Worm (Caenorhabditis elegans): ENCODE measurements around the gene H20E11.3.
A peak's percentile ranks its signal among the peaks of the same experiment; 100 is the strongest.

The H20E11.3 gene

DNA sequence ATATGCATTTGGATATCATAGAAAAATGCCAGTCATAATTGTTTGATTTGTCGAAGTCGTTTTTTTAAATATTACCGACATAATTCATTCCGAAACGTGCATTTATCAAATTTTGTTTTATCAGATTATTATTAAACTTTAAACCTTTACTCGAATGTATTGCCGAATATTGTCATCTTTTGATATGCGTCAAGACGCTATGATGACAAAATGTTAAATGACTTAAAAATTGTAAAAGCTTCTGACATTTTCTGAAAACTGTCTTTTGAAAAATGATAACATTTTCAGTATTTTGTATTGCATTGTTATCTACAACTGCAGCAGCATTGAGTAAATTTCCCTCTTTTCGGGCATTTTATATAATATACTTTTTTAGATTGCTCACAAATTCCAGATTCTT, at the start of gene H20E11.3:
Gene H20E11.3, plus strand, starts transcription at position 195 of the 400 bp plus-strand sequence.
- TF ChIP-seq elt-1 (tag; optimal IDR thresholded peaks at IDR 0.05) (no peak), elt-3 (tag; optimal IDR thresholded peaks at IDR 0.05) (no peak), nhr-237 (tag; optimal IDR thresholded peaks at IDR 0.05) (no peak), nhr-12 (tag; optimal IDR thresholded peaks at IDR 0.05) (no peak), skn-1 (tag; optimal IDR thresholded peaks at IDR 0.05) (peak; percentile 85), fos-1 (tag; optimal IDR thresholded peaks at IDR 0.05) (peak; percentile 49)

ce11 chrIV:6777156-6777555, 47.5 kb upstream of the H20E11.3 start:
- no peak for TF ChIP-seq ztf-11 (tag; optimal IDR thresholded peaks at IDR 0.05)
- no peak for TF ChIP-seq ztf-1 (GFP tag; conservative IDR thresholded peaks at IDR 0.05)
- TF ChIP-seq elt-1 (tag; optimal IDR thresholded peaks at IDR 0.05) = no peak
- no peak for TF ChIP-seq fos-1 (tag; optimal IDR thresholded peaks at IDR 0.05)
- no peak for TF ChIP-seq lin-13 (GFP tag; optimal IDR thresholded peaks at IDR 0.05)
- TF ChIP-seq F13H6.1 (tag; optimal IDR thresholded peaks at IDR 0.05) = no peak
- no peak for TF ChIP-seq C34F6.9 (tag; optimal IDR thresholded peaks at IDR 0.05)
- TF ChIP-seq mdl-1 (tag; optimal IDR thresholded peaks at IDR 0.05) = no peak
- no peak for TF ChIP-seq alr-1 (tag; optimal IDR thresholded peaks at IDR 0.05)
- no peak for TF ChIP-seq unc-39 (tag; optimal IDR thresholded peaks at IDR 0.05)
- TF ChIP-seq Y55F3AM.14 (GFP tag; optimal IDR thresholded peaks at IDR 0.05) = no peak
- no peak for TF ChIP-seq ZK546.5 (tag; optimal IDR thresholded peaks at IDR 0.05)
- TF ChIP-seq crh-2 (tag; optimal IDR thresholded peaks at IDR 0.05) = no peak
- no peak for TF ChIP-seq dmd-4 (tag; optimal IDR thresholded peaks at IDR 0.05)
- TF ChIP-seq unc-62 (GFP tag; optimal IDR thresholded peaks at IDR 0.05) = no peak
- TF ChIP-seq ceh-16 (tag; optimal IDR thresholded peaks at IDR 0.05) = no peak
- TF ChIP-seq unc-55 (GFP tag; optimal IDR thresholded peaks at IDR 0.05) = no peak
- TF ChIP-seq nhr-12 (tag; optimal IDR thresholded peaks at IDR 0.05) = no peak

ce11 chrIV:6785151-6785550, 39.5 kb upstream of the H20E11.3 start, which contains the start of gene dyci-1:
dyci-1 (minus strand) TSS chrIV:6785272.
- no peak for TF ChIP-seq gmeb-1 (tag; optimal IDR thresholded peaks at IDR 0.05)
- TF ChIP-seq sem-4 (tag; optimal IDR thresholded peaks at IDR 0.05) = no peak
- no peak for TF ChIP-seq egl-27 (tag; optimal IDR thresholded peaks at IDR 0.05)
- TF ChIP-seq Y55F3AM.14 (GFP tag; optimal IDR thresholded peaks at IDR 0.05) = no peak
- TF ChIP-seq nhr-12 (tag; optimal IDR thresholded peaks at IDR 0.05) = no peak
- TF ChIP-seq aly-2 (tag; optimal IDR thresholded peaks at IDR 0.05) = no peak
- TF ChIP-seq sma-3 (GFP tag; optimal IDR thresholded peaks at IDR 0.05) = no peak
- no peak for TF ChIP-seq lin-39 (tag; optimal IDR thresholded peaks at IDR 0.05)
- TF ChIP-seq F13H6.1 (tag; optimal IDR thresholded peaks at IDR 0.05) = peak; percentile 71
- TF ChIP-seq nhr-23 (tag; optimal IDR thresholded peaks at IDR 0.05) = no peak
- peak; percentile 70 for TF ChIP-seq nhr-129 (tag; optimal IDR thresholded peaks at IDR 0.05)
- TF ChIP-seq ztf-1 (GFP tag; conservative IDR thresholded peaks at IDR 0.05) = no peak
- peak; percentile 2 for TF ChIP-seq C34F6.9 (tag; optimal IDR thresholded peaks at IDR 0.05)
- peak; percentile 27 for TF ChIP-seq fos-1 (tag; optimal IDR thresholded peaks at IDR 0.05)
- peak; percentile 7 for TF ChIP-seq sma-9 (GFP tag; optimal IDR thresholded peaks at IDR 0.05)
- no peak for TF ChIP-seq sma-9 (tag; optimal IDR thresholded peaks at IDR 0.05)
- no peak for TF ChIP-seq R02D3.7 (tag; optimal IDR thresholded peaks at IDR 0.05)
- TF ChIP-seq elt-3 (tag; optimal IDR thresholded peaks at IDR 0.05) = no peak
- no peak for TF ChIP-seq lin-11 (tag; optimal IDR thresholded peaks at IDR 0.05)

- TF ChIP-seq nhr-12 (tag; optimal IDR thresholded peaks at IDR 0.05) (no peak), ama-1 (optimal IDR thresholded peaks at IDR 0.05) (peak; percentile 49), mdl-1 (tag; optimal IDR thresholded peaks at IDR 0.05) (peak in 1 of 2 experiments; percentile 20), ceh-16 (tag; optimal IDR thresholded peaks at IDR 0.05) (peak; percentile 48), nhr-237 (tag; optimal IDR thresholded peaks at IDR 0.05) (no peak), nhr-10 (tag; optimal IDR thresholded peaks at IDR 0.05) (no peak), ztf-4 (tag; optimal IDR thresholded peaks at IDR 0.05) (no peak), snpc-4 (tag; optimal IDR thresholded peaks at IDR 0.05) (peak; percentile 44), unc-39 (tag; optimal IDR thresholded peaks at IDR 0.05) (no peak), aly-2 (tag; optimal IDR thresholded peaks at IDR 0.05) (no peak), lin-39 (tag; optimal IDR thresholded peaks at IDR 0.05) (no peak), nhr-77 (tag; optimal IDR thresholded peaks at IDR 0.05) (no peak), ztf-11 (tag; optimal IDR thresholded peaks at IDR 0.05) (no peak), ztf-1 (GFP tag; conservative IDR thresholded peaks at IDR 0.05) (no peak), peb-1 (tag; optimal IDR thresholded peaks at IDR 0.05) (no peak), gmeb-1 (tag; optimal IDR thresholded peaks at IDR 0.05) (peak; percentile 59), zag-1 (tag; optimal IDR thresholded peaks at IDR 0.05) (peak; percentile 2), alr-1 (tag; optimal IDR thresholded peaks at IDR 0.05) (no peak), nhr-129 (tag; optimal IDR thresholded peaks at IDR 0.05) (peak; percentile 79), nhr-11 (tag; optimal IDR thresholded peaks at IDR 0.05) (no peak), egl-27 (tag; optimal IDR thresholded peaks at IDR 0.05) (peak; percentile 52), nhr-25 (tag; optimal IDR thresholded peaks at IDR 0.05) (peak; percentile 32), F13H6.1 (tag; optimal IDR thresholded peaks at IDR 0.05) (peak; percentile 83), nhr-21 (tag; optimal IDR thresholded peaks at IDR 0.05) (no peak), elt-1 (tag; optimal IDR thresholded peaks at IDR 0.05) (no peak), sem-4 (tag; optimal IDR thresholded peaks at IDR 0.05) (peak; percentile 88), elt-3 (tag; optimal IDR thresholded peaks at IDR 0.05) (no peak), mbf-1 (tag; optimal IDR thresholded peaks at IDR 0.05) (no peak), fos-1 (tag; optimal IDR thresholded peaks at IDR 0.05) (peak; percentile 71), nhr-6 (tag; optimal IDR thresholded peaks at IDR 0.05) (peak; percentile 16), dmd-4 (tag; optimal IDR thresholded peaks at IDR 0.05) (no peak), ceh-82 (tag; optimal IDR thresholded peaks at IDR 0.05) (no peak)
Measured at ce11 chrIV:6785873-6786272, 38.7 kb upstream of the H20E11.3 start.

All from whole organism, L2 larva.